Worm (Caenorhabditis elegans) whole organism, mixed stage, embryonic: ENCODE results near the gene F54D10.9.

Experiments
- elt-1 ChIP-seq: sonication (generic microtip); optimal IDR thresholded peaks from 2 replicates; lab custom pipeline; 2017; ENCODE audit warnings: missing genetic modification characterization, mild to moderate bottlenecking, missing compliant biosample characterization, antibody characterized with exemption, moderate library complexity, borderline replicate concordance; ENCODE audit not compliant: insufficient read depth
- lin-13 ChIP-seq: fragments of 150-350 bp; optimal IDR thresholded peaks from 2 replicates; lab custom pipeline; 2014; ENCODE audit warnings: missing biosample characterization, missing genetic modification characterization
- lsy-2 ChIP-seq: fragments of 150-350 bp; optimal IDR thresholded peaks from 2 replicates; lab custom pipeline; 2014; ENCODE audit warnings: missing biosample characterization, missing genetic modification characterization
- mep-1 ChIP-seq: fragments of 150-350 bp; optimal IDR thresholded peaks from 2 replicates; lab custom pipeline; 2017; ENCODE audit warnings: missing biosample characterization, missing genetic modification reagents, missing genetic modification characterization, inconsistent platforms
- nhr-237 ChIP-seq: fragments of 150-350 bp; optimal IDR thresholded peaks from 2 replicates; lab custom pipeline; 2014; ENCODE audit warnings: missing biosample characterization, missing genetic modification characterization
- unc-39 ChIP-seq: fragments of 150-350 bp; optimal IDR thresholded peaks from 2 replicates; lab custom pipeline; 2014; ENCODE audit warnings: missing biosample characterization, missing genetic modification characterization

DNA sequence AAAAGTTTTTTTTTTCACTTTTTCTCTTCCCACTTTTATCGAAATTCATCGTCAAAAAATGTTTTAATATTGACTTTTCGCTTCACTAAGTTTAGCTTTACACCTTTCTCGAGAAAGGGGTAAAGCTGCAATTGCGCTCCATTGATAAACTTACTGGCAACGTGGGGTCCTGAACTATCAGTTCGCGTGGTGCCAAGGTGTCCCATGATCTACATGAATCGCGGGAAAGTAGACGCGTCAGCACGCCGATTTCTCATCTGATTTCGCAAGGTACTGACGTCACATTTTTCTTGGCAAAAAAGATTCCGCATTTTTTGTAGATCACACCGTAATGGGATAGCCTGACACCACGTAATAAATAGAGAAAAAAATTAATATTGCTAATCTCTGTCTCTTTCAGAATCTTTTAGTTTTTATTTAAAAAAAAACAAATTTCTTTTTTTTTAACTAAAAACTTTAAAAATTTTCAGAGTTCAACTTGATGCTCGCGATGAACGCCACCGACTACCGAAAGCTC, 20.4 kb downstream of the F54D10.9 start, which contains the start of gene lido-15:
- TF ChIP-seq mep-1 (no peak), elt-1 (tag; lab: Kevin White, UChicago) (no peak), lin-13 (no peak), lsy-2 (no peak), nhr-237 (tag; lab: Kevin White, UChicago) (no peak), unc-39 (tag; lab: Kevin White, UChicago) (no peak)
